Worm (Caenorhabditis elegans) whole organism, L3 larva: Measurements from ENCODE around the gene T24E12.10.

ENCODE experiments used
- aly-2 ChIP-seq: fragments of 150-350 bp; optimal IDR thresholded peaks from 2 replicates; lab custom pipeline; 2014; ENCODE audit warnings: missing biosample characterization, missing genetic modification characterization
- ama-1 ChIP-seq: fragments of 150-350 bp; optimal IDR thresholded peaks from 2 replicates; lab custom pipeline; 2018
- ceh-9 ChIP-seq: sonication (generic microtip); optimal IDR thresholded peaks from 2 replicates; lab custom pipeline; 2018; ENCODE audit warnings: missing biosample characterization, missing genetic modification characterization
- egl-27 ChIP-seq: sonication (generic microtip); optimal IDR thresholded peaks from 4 replicates; lab custom pipeline; 2017; ENCODE audit warnings: missing biosample characterization, missing genetic modification reagents, missing genetic modification characterization
- elt-3 ChIP-seq, 3 experiments: fragments of 150-350 bp in 1 of 3; sonication (generic microtip) in 2 of 3; optimal IDR thresholded peaks; 2 replicates in 2 of 3; 4 replicates in 1 of 3; lab custom pipeline; 2014 to 2017; ENCODE audit warnings: missing biosample characterization in 3 of 3, missing genetic modification characterization in 3 of 3
- jun-1 ChIP-seq: fragments of 150-350 bp; optimal IDR thresholded peaks from 2 replicates; lab custom pipeline; 2014; ENCODE audit warnings: missing biosample characterization, missing genetic modification reagents, missing genetic modification characterization
- lsy-12 ChIP-seq: sonication (generic microtip); optimal IDR thresholded peaks from 2 replicates; lab custom pipeline; 2016; ENCODE audit warnings: mild to moderate bottlenecking, missing genetic modification characterization, missing compliant biosample characterization
- nhr-25 ChIP-seq: sonication (generic microtip); optimal IDR thresholded peaks from 2 replicates; lab custom pipeline; 2017; ENCODE audit warnings: missing biosample characterization, missing genetic modification characterization
- nhr-28 ChIP-seq: fragments of 150-350 bp; optimal IDR thresholded peaks from 2 replicates; lab custom pipeline; 2014; ENCODE audit warnings: missing biosample characterization, missing genetic modification characterization
- snpc-4 ChIP-seq: fragments of 150-350 bp; optimal IDR thresholded peaks from 2 replicates; lab custom pipeline; 2014; ENCODE audit warnings: missing biosample characterization, missing genetic modification characterization
- ztf-11 ChIP-seq: fragments of 150-350 bp; optimal IDR thresholded peaks from 2 replicates; lab custom pipeline; 2014; ENCODE audit warnings: missing biosample characterization, missing genetic modification characterization
- ztf-4 ChIP-seq: fragments of 150-350 bp; optimal IDR thresholded peaks from 2 replicates; lab custom pipeline; 2014; ENCODE audit warnings: missing biosample characterization, missing genetic modification characterization

DNA sequence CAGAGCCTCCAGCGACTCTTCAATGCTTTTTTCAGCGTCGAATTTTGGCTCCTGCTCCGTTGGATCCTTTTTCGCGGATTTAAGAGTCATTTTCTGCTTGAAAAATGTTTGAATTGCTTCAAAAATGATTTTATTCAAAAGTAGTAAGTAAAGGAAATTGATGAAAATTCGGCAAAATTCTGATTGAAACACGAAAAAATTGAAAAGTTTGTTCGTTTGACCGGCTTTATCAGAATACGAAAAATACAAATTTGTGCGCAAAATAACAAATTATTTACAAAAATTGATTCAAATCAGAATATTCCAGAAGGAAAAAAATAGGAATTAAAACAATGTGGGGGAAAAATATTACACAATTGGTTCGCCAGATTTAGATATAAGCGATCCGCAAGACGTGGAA is 33.9 kb upstream of the T24E12.10 start, which contains the start of gene F54D10.4:
- TF ChIP-seq lsy-12 (tag; lab: Kevin White, UChicago) = no peak
- TF ChIP-seq ceh-9 (tag; lab: Kevin White, UChicago) = no peak
- TF ChIP-seq ztf-4 = no peak
- no peak for TF ChIP-seq nhr-25
- no peak for TF ChIP-seq elt-3 (tag; optimal IDR thresholded peaks at IDR 0.05; lab: Kevin White, UChicago)
- TF ChIP-seq ztf-11 (tag; lab: Kevin White, UChicago) = no peak
- no peak for TF ChIP-seq ama-1 (lab: Kevin White, UChicago)
- TF ChIP-seq nhr-28 (tag; lab: Kevin White, UChicago) = no peak
- no peak for TF ChIP-seq egl-27 (tag; lab: Kevin White, UChicago)
- no peak for TF ChIP-seq jun-1
- TF ChIP-seq aly-2 (tag; lab: Kevin White, UChicago) = no peak
- TF ChIP-seq snpc-4 (tag; lab: Kevin White, UChicago) = no peak
